Fruit fly (Drosophila melanogaster) whole organism, embryonic: Measurements from ENCODE around the gene abo.

Source experiments
- Aef1 ChIP-seq: fragments of 200-800 bp; sonication (Bioruptor generic); IDR thresholded peaks from 3 replicates; pipeline ENCODE4 v1.3.6; 2022; ENCODE audit warnings: missing biosample characterization, missing genetic modification characterization
- Asciz ChIP-seq: fragments of 200-800 bp; sonication (Bioruptor generic); optimal IDR thresholded peaks from 2 replicates; lab custom pipeline; 2017; ENCODE audit warnings: missing biosample characterization, mild to moderate bottlenecking, missing genetic modification characterization, missing genetic modification reagents
- Bteb2 ChIP-seq: fragments of 200-800 bp; sonication (Bioruptor generic); optimal IDR thresholded peaks from 2 replicates; lab custom pipeline; 2016; ENCODE audit warnings: missing biosample characterization, missing genetic modification characterization
- CG10209 ChIP-seq: fragments of 200-800 bp; sonication (Bioruptor generic); optimal IDR thresholded peaks from 3 replicates; lab custom pipeline; 2017; ENCODE audit warnings: missing biosample characterization, mild to moderate bottlenecking, missing genetic modification characterization, missing genetic modification reagents
- CG10654 ChIP-seq: fragments of 200-800 bp; sonication (Bioruptor generic); optimal IDR thresholded peaks from 2 replicates; lab custom pipeline; 2016; ENCODE audit warnings: missing biosample characterization, missing genetic modification characterization
- CG12769 ChIP-seq: fragments of 200-800 bp; sonication (Bioruptor generic); optimal IDR thresholded peaks from 2 replicates; lab custom pipeline; 2019; ENCODE audit warnings: missing biosample characterization, mild to moderate bottlenecking, missing genetic modification characterization, moderate library complexity
- CG12942 ChIP-seq: fragments of 200-800 bp; sonication (Bioruptor generic); optimal IDR thresholded peaks from 3 replicates; lab custom pipeline; 2016; ENCODE audit warnings: missing biosample characterization, missing genetic modification characterization
- CG13775 ChIP-seq: fragments of 200-800 bp; sonication (Bioruptor generic); optimal IDR thresholded peaks from 3 replicates; lab custom pipeline; 2017; ENCODE audit warnings: missing biosample characterization, mild to moderate bottlenecking, missing genetic modification characterization
- CG14050 ChIP-seq: fragments of 200-800 bp; sonication (Bioruptor generic); IDR thresholded peaks from 3 replicates; pipeline ENCODE4 v1.3.6; 2022; ENCODE audit warnings: missing biosample characterization, missing genetic modification characterization
- CG14441 ChIP-seq: fragments of 200-800 bp; sonication (Bioruptor generic); IDR thresholded peaks from 2 replicates; pipeline ENCODE4 v1.3.6; 2022; ENCODE audit warnings: missing biosample characterization, missing genetic modification characterization
- CG14860 ChIP-seq: fragments of 200-800 bp; sonication (Bioruptor generic); IDR thresholded peaks from 3 replicates; pipeline ENCODE4 v1.3.6; 2022; ENCODE audit warnings: missing biosample characterization, missing genetic modification characterization; ENCODE audit not compliant: partially characterized antibody
- CG1529 ChIP-seq: fragments of 200-800 bp; sonication (Bioruptor generic); optimal IDR thresholded peaks from 3 replicates; lab custom pipeline; 2018; ENCODE audit warnings: missing biosample characterization, missing genetic modification characterization
- CG15696 ChIP-seq: fragments of 200-800 bp; sonication (Bioruptor generic); optimal IDR thresholded peaks from 2 replicates; lab custom pipeline; 2019; ENCODE audit warnings: missing biosample characterization, mild to moderate bottlenecking, missing genetic modification characterization, moderate library complexity
- CG16779 ChIP-seq: fragments of 200-800 bp; sonication (Bioruptor generic); IDR thresholded peaks from 2 replicates; pipeline ENCODE4 v1.3.6; 2022; ENCODE audit warnings: missing biosample characterization, missing genetic modification characterization
- CG17186 ChIP-seq: fragments of 200-800 bp; sonication (Bioruptor generic); optimal IDR thresholded peaks from 3 replicates; lab custom pipeline; 2017; ENCODE audit warnings: missing biosample characterization, missing genetic modification reagents, missing genetic modification characterization
- CG17328 ChIP-seq: fragments of 200-800 bp; sonication (Bioruptor generic); IDR thresholded peaks from 2 replicates; pipeline ENCODE4 v1.3.6; 2022; ENCODE audit warnings: missing biosample characterization, missing genetic modification characterization
- CG2889 ChIP-seq: fragments of 200-800 bp; sonication (Bioruptor generic); IDR thresholded peaks from 3 replicates; pipeline ENCODE4 v1.3.6; 2022; ENCODE audit warnings: missing biosample characterization, missing genetic modification characterization
- CG3281 ChIP-seq: fragments of 200-800 bp; sonication (Bioruptor generic); optimal IDR thresholded peaks from 3 replicates; lab custom pipeline; 2017; ENCODE audit warnings: missing biosample characterization, mild to moderate bottlenecking, missing genetic modification characterization
- CG3726 ChIP-seq: fragments of 200-800 bp; sonication (Bioruptor generic); IDR thresholded peaks from 3 replicates; pipeline ENCODE4, ENCODE4 v1.3.6; 2022; ENCODE audit warnings: missing biosample characterization, missing genetic modification characterization
- CG3847 ChIP-seq: fragments of 200-800 bp; sonication (Bioruptor generic); IDR thresholded peaks from 2 replicates; pipeline ENCODE4 v1.3.6; 2022; ENCODE audit warnings: missing biosample characterization, missing genetic modification characterization
- CG4617 ChIP-seq: fragments of 200-800 bp; sonication (Bioruptor generic); optimal IDR thresholded peaks from 3 replicates; lab custom pipeline; 2016; ENCODE audit warnings: missing biosample characterization, missing genetic modification characterization, borderline replicate concordance
- CG6689 ChIP-seq: fragments of 200-800 bp; sonication (Bioruptor generic); IDR thresholded peaks from 2 replicates; pipeline ENCODE4 v1.3.6; 2022; ENCODE audit warnings: missing biosample characterization, missing genetic modification characterization
- CG6854 ChIP-seq: fragments of 200-800 bp; sonication (Bioruptor generic); optimal IDR thresholded peaks from 3 replicates; lab custom pipeline; 2017; ENCODE audit warnings: missing biosample characterization, mild to moderate bottlenecking, missing genetic modification characterization
- CG8359 ChIP-seq: fragments of 200-800 bp; sonication (Bioruptor generic); optimal IDR thresholded peaks from 2 replicates; lab custom pipeline; 2017; ENCODE audit warnings: missing biosample characterization, mild to moderate bottlenecking, missing genetic modification characterization, borderline replicate concordance
- CG8944 ChIP-seq: fragments of 200-800 bp; sonication (Bioruptor generic); optimal IDR thresholded peaks from 3 replicates; lab custom pipeline; 2016; ENCODE audit warnings: missing biosample characterization, missing genetic modification characterization
- CG9817 ChIP-seq: fragments of 200-800 bp; sonication (Bioruptor generic); optimal IDR thresholded peaks from 2 replicates; lab custom pipeline; 2018; ENCODE audit warnings: missing biosample characterization, mild to moderate bottlenecking, missing genetic modification characterization, moderate library complexity
- Camta ChIP-seq: fragments of 200-800 bp; sonication (Bioruptor generic); optimal IDR thresholded peaks from 2 replicates; lab custom pipeline; 2016; ENCODE audit warnings: missing biosample characterization, missing genetic modification characterization
- Dek ChIP-seq: fragments of 200-800 bp; sonication (Bioruptor generic); optimal IDR thresholded peaks from 3 replicates; lab custom pipeline; 2019; ENCODE audit warnings: missing biosample characterization, mild to moderate bottlenecking, missing genetic modification characterization, moderate library complexity
- Dp ChIP-seq: fragments of 200-800 bp; sonication (Bioruptor generic); optimal IDR thresholded peaks from 2 replicates; lab custom pipeline; 2018; ENCODE audit warnings: missing biosample characterization, mild to moderate bottlenecking, missing genetic modification characterization, moderate library complexity
- E2f1 ChIP-seq: fragments of 200-800 bp; sonication (Bioruptor generic); IDR thresholded peaks from 2 replicates; pipeline ENCODE4 v1.3.6; 2022; ENCODE audit warnings: missing biosample characterization, missing genetic modification characterization
- Neu2 ChIP-seq: fragments of 200-800 bp; sonication (Bioruptor generic); optimal IDR thresholded peaks from 3 replicates; lab custom pipeline; 2016; ENCODE audit warnings: missing biosample characterization, missing genetic modification characterization, borderline replicate concordance
- Nf-YB ChIP-seq: fragments of 200-800 bp; sonication (Bioruptor generic); optimal IDR thresholded peaks from 3 replicates; lab custom pipeline; 2019; ENCODE audit warnings: missing biosample characterization, mild to moderate bottlenecking, missing genetic modification characterization, moderate library complexity
- PHDP ChIP-seq: fragments of 200-800 bp; sonication (Bioruptor generic); optimal IDR thresholded peaks from 3 replicates; lab custom pipeline; 2018; ENCODE audit warnings: missing biosample characterization, mild to moderate bottlenecking, missing genetic modification characterization, moderate library complexity
- Rfx ChIP-seq: fragments of 200-800 bp; sonication (Bioruptor generic); IDR thresholded peaks from 2 replicates; pipeline ENCODE4 v1.3.6; 2022; ENCODE audit warnings: missing biosample characterization, missing genetic modification characterization
- Six4 ChIP-seq: fragments of 200-800 bp; sonication (Bioruptor generic); optimal IDR thresholded peaks from 2 replicates; lab custom pipeline; 2016; ENCODE audit warnings: missing biosample characterization, missing genetic modification characterization
- ato ChIP-seq: fragments of 200-800 bp; sonication (Bioruptor generic); IDR thresholded peaks from 2 replicates; pipeline ENCODE4 v1.3.6; 2022; ENCODE audit warnings: missing biosample characterization, missing genetic modification characterization; ENCODE audit not compliant: partially characterized antibody
- bigmax ChIP-seq: fragments of 200-800 bp; sonication (Bioruptor generic); optimal IDR thresholded peaks from 2 replicates; lab custom pipeline; 2018; ENCODE audit warnings: missing biosample characterization, mild to moderate bottlenecking, missing genetic modification characterization
- fru ChIP-seq: fragments of >200 bp; optimal IDR thresholded peaks from 2 replicates; lab custom pipeline; 2017
- insv ChIP-seq, 2 experiments: fragments of 200-800 bp; sonication (Bioruptor generic); optimal IDR thresholded peaks; 3 replicates each; lab custom pipeline; 2016 to 2018; ENCODE audit warnings: missing biosample characterization in 2 of 2, missing genetic modification characterization in 2 of 2
- kay ChIP-seq: fragments of 200-800 bp; sonication (Bioruptor generic); optimal IDR thresholded peaks from 2 replicates; lab custom pipeline; 2016; ENCODE audit warnings: missing biosample characterization, missing genetic modification characterization
- lmd ChIP-seq: fragments of 200-800 bp; sonication (Bioruptor generic); IDR thresholded peaks from 2 replicates; pipeline ENCODE4 v1.3.6; 2022; ENCODE audit warnings: missing biosample characterization, missing genetic modification characterization
- lola ChIP-seq, 3 experiments: fragments of >200 bp in 2 of 3; fragments of 200-800 bp in 1 of 3; sonication (Bioruptor generic) in 1 of 3; optimal IDR thresholded peaks; 2 replicates each; lab custom pipeline; 2017 to 2019; ENCODE audit warnings: missing biosample characterization in 3 of 3, missing genetic modification characterization in 3 of 3, mild to moderate bottlenecking in 1 of 3, moderate library complexity in 1 of 3
- mirr ChIP-seq: fragments of 200-800 bp; sonication (Bioruptor generic); optimal IDR thresholded peaks from 3 replicates; lab custom pipeline; 2018; ENCODE audit warnings: missing biosample characterization, mild to moderate bottlenecking, missing genetic modification characterization
- repo ChIP-seq: fragments of 200-800 bp; sonication (Bioruptor generic); optimal IDR thresholded peaks from 2 replicates; lab custom pipeline; 2016; ENCODE audit warnings: missing biosample characterization, missing genetic modification characterization
- run ChIP-seq: fragments of 200-800 bp; sonication (Bioruptor generic); optimal IDR thresholded peaks from 3 replicates; lab custom pipeline; 2018; ENCODE audit warnings: missing biosample characterization, mild to moderate bottlenecking, missing genetic modification characterization
- sc ChIP-seq, 3 experiments: fragments of >200 bp in 2 of 3; fragments of 200-800 bp in 1 of 3; sonication (Bioruptor generic) in 1 of 3; optimal IDR thresholded peaks; 2 replicates in 2 of 3; 3 replicates in 1 of 3; lab custom pipeline; 2017; ENCODE audit warnings: mild to moderate bottlenecking in 1 of 3, missing biosample characterization in 1 of 3, missing genetic modification characterization in 1 of 3, missing genetic modification reagents in 1 of 3
- slou ChIP-seq: fragments of 200-800 bp; sonication (Bioruptor generic); optimal IDR thresholded peaks from 3 replicates; lab custom pipeline; 2016; ENCODE audit warnings: missing biosample characterization, missing genetic modification characterization
- sqz ChIP-seq: fragments of 200-800 bp; sonication (Bioruptor generic); optimal IDR thresholded peaks from 3 replicates; lab custom pipeline; 2018; ENCODE audit warnings: missing biosample characterization, mild to moderate bottlenecking, missing genetic modification characterization
- zfh1 ChIP-seq: fragments of 200-800 bp; sonication (Bioruptor generic); IDR thresholded peaks from 3 replicates; pipeline ENCODE4 v1.3.6; 2022; ENCODE audit warnings: missing biosample characterization, missing genetic modification characterization
- zfh2 ChIP-seq: fragments of 200-800 bp; sonication (Bioruptor generic); optimal IDR thresholded peaks from 2 replicates; lab custom pipeline; 2016; ENCODE audit warnings: missing biosample characterization, missing genetic modification characterization

Gene abo

dm6 chr2L:10987370-10987853, 12.3 kb upstream of the abo start, which contains the start of the genes piwi and CG12253 (continued):
- peak; percentile 29; the same call in 1 of the 2 replicates for TF ChIP-seq E2f1 (GFP tag; lab: Robert Waterston, UW)
- no peak for TF ChIP-seq sqz
- TF ChIP-seq CG10209 = no peak
- TF ChIP-seq run (tag; lab: Kevin White, UChicago) = no peak
- TF ChIP-seq mirr (GFP tag; lab: Kevin White, UChicago) = no peak
- no peak for TF ChIP-seq CG8359 (GFP tag; lab: Kevin White, UChicago)
- TF ChIP-seq Dek (tag; lab: Kevin White, UChicago) = no peak
- TF ChIP-seq CG16779 (GFP tag; lab: Robert Waterston, UW) = no peak
- peak; percentile 40 for TF ChIP-seq Dp (GFP tag; lab: Kevin White, UChicago)
- TF ChIP-seq CG17186 (GFP tag; lab: Kevin White, UChicago) = no peak
- no peak for TF ChIP-seq CG8944 (GFP tag; lab: Kevin White, UChicago)
- TF ChIP-seq slou (GFP tag; lab: Kevin White, UChicago) = peak; percentile 52
- TF ChIP-seq CG3847 (GFP tag; lab: Robert Waterston, UW) = peak; percentile 84
- TF ChIP-seq CG10654 = peak; percentile 18
- TF ChIP-seq fru (lab: Kevin White, UChicago) = no peak
- no peak for TF ChIP-seq CG12769 (tag; lab: Kevin White, UChicago)
- no peak for TF ChIP-seq bigmax (GFP tag; lab: Kevin White, UChicago)
- peak; percentile 69; the same call in 2 of the 3 replicates for TF ChIP-seq CG2889
- TF ChIP-seq CG9817 = peak; percentile 78
- peak; percentile 37 for TF ChIP-seq Six4 (GFP tag; lab: Kevin White, UChicago)
- peak; percentile 70 for TF ChIP-seq Nf-YB (GFP tag; lab: Kevin White, UChicago)
- peak; percentile 27 for TF ChIP-seq CG4617
- peak; percentile 86 for TF ChIP-seq CG13775 (GFP tag; lab: Kevin White, UChicago)
- TF ChIP-seq Bteb2 (GFP tag; lab: Kevin White, UChicago) = peak; percentile 32
- TF ChIP-seq CG12942 (GFP tag; lab: Kevin White, UChicago) = peak; percentile 70
- TF ChIP-seq CG3281 (GFP tag; lab: Kevin White, UChicago) = peak; percentile 31
- peak; percentile 82; the same call in 1 of the 2 replicates for TF ChIP-seq CG17328 (GFP tag; lab: Robert Waterston, UW)
- TF ChIP-seq CG15696 (tag; lab: Kevin White, UChicago) = peak; percentile 37
- no peak for TF ChIP-seq CG3726 (GFP tag; lab: Robert Waterston, UW)
- 0 out of 2 replicates have a peak, but pooled peaks have one; percentile 40 for TF ChIP-seq CG14441 (GFP tag; lab: Robert Waterston, UW)
- peak; percentile 20 for TF ChIP-seq Asciz (GFP tag; lab: Kevin White, UChicago)
- TF ChIP-seq CG6854 = no peak
- peak; percentile 61 for TF ChIP-seq CG1529 (GFP tag; lab: Kevin White, UChicago)
- TF ChIP-seq PHDP = peak; percentile 87
- peak; percentile 28 for TF ChIP-seq zfh2 (GFP tag; lab: Kevin White, UChicago)
- peak; percentile 67; the same call in 2 of the 3 replicates for TF ChIP-seq zfh1 (GFP tag; lab: Robert Waterston, UW)
- TF ChIP-seq CG14860 (GFP tag; lab: Robert Waterston, UW) = no peak
- TF ChIP-seq CG14050 (GFP tag; lab: Robert Waterston, UW) = no peak; the same call in 1 of the 3 replicates
- peak; percentile 83 for TF ChIP-seq Rfx (GFP tag; lab: Robert Waterston, UW)
- no peak for TF ChIP-seq Neu2 (GFP tag; lab: Kevin White, UChicago)
- TF ChIP-seq kay (GFP tag; lab: Kevin White, UChicago) = peak; percentile 29
- no peak for TF ChIP-seq insv (GFP tag; optimal IDR thresholded peaks at IDR 0.05; lab: Kevin White, UChicago)
- TF ChIP-seq lola (GFP tag; optimal IDR thresholded peaks at IDR 0.05; lab: Kevin White, UChicago) = peak in 1 of 3 experiments; percentile 88
- peak; percentile 43; the same call in 1 of the 2 replicates for TF ChIP-seq CG6689
- no peak for TF ChIP-seq Aef1 (GFP tag; lab: Robert Waterston, UW)
- TF ChIP-seq Camta (GFP tag; lab: Kevin White, UChicago) = peak; percentile 21
- TF ChIP-seq lmd (GFP tag; lab: Robert Waterston, UW) = peak; percentile 89
- TF ChIP-seq sc (optimal IDR thresholded peaks at IDR 0.05; lab: Kevin White, UChicago) = no peak
- TF ChIP-seq sc (GFP tag; optimal IDR thresholded peaks at IDR 0.05; lab: Kevin White, UChicago) = peak; percentile 67
- no peak for TF ChIP-seq ato
- no peak for TF ChIP-seq repo (GFP tag; lab: Kevin White, UChicago)
